Worm (Caenorhabditis elegans): ENCODE data around the gene W10G6.6.

The W10G6.6 gene

DNA sequence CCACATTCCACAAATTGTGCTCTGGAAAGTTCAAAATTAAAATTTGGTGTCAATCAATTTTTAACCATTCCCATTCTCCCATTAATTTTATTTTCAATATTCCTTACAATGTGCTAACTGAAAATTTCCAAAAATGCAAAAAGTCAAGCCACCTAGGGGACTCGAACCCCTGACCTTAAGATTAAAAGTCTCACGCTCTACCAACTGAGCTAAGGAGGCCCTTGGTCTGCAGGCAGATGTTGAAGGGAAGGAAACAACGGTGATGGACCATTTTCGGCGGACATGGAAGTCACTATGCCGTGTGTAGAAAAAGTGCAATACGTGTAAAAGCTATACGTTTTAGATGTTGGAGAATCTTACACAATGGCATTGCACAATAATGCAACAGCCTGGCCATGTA, 32.8 kb downstream of the W10G6.6 start (continued):
- TF ChIP-seq snpc-1.3 (tag; optimal IDR thresholded peaks at IDR 0.05; ENCODE audit: insufficient read depth) (no peak), F39B2.1 (GFP tag; IDR thresholded peaks at IDR 0.05) (no peak), dox-1 (GFP tag; IDR thresholded peaks at IDR 0.05) (0 out of 2 replicates have a peak, but pooled peaks have one; percentile 14), lsy-27 (tag; optimal IDR thresholded peaks at IDR 0.05; ENCODE audit: borderline replicate concordance, insufficient read depth) (no peak), snpc-3.4 (tag; optimal IDR thresholded peaks at IDR 0.05) (no peak), ztf-25 (GFP tag; IDR thresholded peaks at IDR 0.05) (0 out of 2 replicates have a peak, but pooled peaks have one; percentile 29), mcd-1 (GFP tag; IDR thresholded peaks at IDR 0.05) (no peak), nhr-120 (GFP tag; IDR thresholded peaks at IDR 0.05) (no peak), F23B12.7 (tag; optimal IDR thresholded peaks at IDR 0.05; ENCODE audit: insufficient read depth) (no peak), hmg-20 (GFP tag; IDR thresholded peaks at IDR 0.05) (no peak), efl-1 (GFP tag; optimal IDR thresholded peaks at IDR 0.05) (no peak), die-1 (tag; optimal IDR thresholded peaks at IDR 0.05) (peak; percentile 61), sea-2 (GFP tag; IDR thresholded peaks at IDR 0.05) (no peak), lin-40 (tag; optimal IDR thresholded peaks at IDR 0.05) (no peak), madf-10 (tag; optimal IDR thresholded peaks at IDR 0.05) (no peak), ztf-22 (GFP tag; optimal IDR thresholded peaks at IDR 0.05) (no peak), Y95B8A.8 (GFP tag; IDR thresholded peaks at IDR 0.05) (no peak), sptf-2 (GFP tag; optimal IDR thresholded peaks at IDR 0.05) (no peak), mes-4 (tag; optimal IDR thresholded peaks at IDR 0.05) (no peak), cebp-1 (GFP tag; IDR thresholded peaks at IDR 0.05) (no peak), cebp-1 (tag; optimal IDR thresholded peaks at IDR 0.05) (no peak), F57A8.1 (GFP tag; optimal IDR thresholded peaks at IDR 0.05) (no peak), cebp-2 (GFP tag; IDR thresholded peaks at IDR 0.05) (no peak), hlh-26 (GFP tag; conservative IDR thresholded peaks at IDR 0.05) (no peak), hsf-1 (GFP tag; IDR thresholded peaks at IDR 0.05) (peak; percentile 31; the same call in 1 of the 2 replicates), mxl-1 (tag; optimal IDR thresholded peaks at IDR 0.05) (peak; percentile 3), rcor-1 (GFP tag; IDR thresholded peaks at IDR 0.05) (0 out of 2 replicates have a peak, but pooled peaks have one; percentile 24), chd-7 (tag; optimal IDR thresholded peaks at IDR 0.05) (no peak), nhr-179 (tag; optimal IDR thresholded peaks at IDR 0.05) (no peak), Y67H2A.10 (GFP tag; conservative IDR thresholded peaks at IDR 0.05) (no peak), unc-62 (GFP tag; optimal IDR thresholded peaks at IDR 0.05) (no peak), unc-130 (GFP tag; optimal IDR thresholded peaks at IDR 0.05) (no peak), xnd-1 (tag; optimal IDR thresholded peaks at IDR 0.05) (no peak), repo-1 (tag; optimal IDR thresholded peaks at IDR 0.05) (no peak), ceh-100 (GFP tag; IDR thresholded peaks at IDR 0.05) (no peak), T26A5.8 (tag; optimal IDR thresholded peaks at IDR 0.05) (no peak), let-526 (GFP tag; IDR thresholded peaks at IDR 0.05) (no peak), gei-17 (GFP tag; optimal IDR thresholded peaks at IDR 0.05) (no peak), ama-1 (optimal IDR thresholded peaks at IDR 0.05) (no peak), ama-1 (GFP tag; optimal IDR thresholded peaks at IDR 0.05) (peak in 1 of 2 experiments; percentile 20), dpff-1 (tag; optimal IDR thresholded peaks at IDR 0.05) (no peak), lin-26 (GFP tag; IDR thresholded peaks at IDR 0.05) (peak; percentile 80), atf-7 (tag; optimal IDR thresholded peaks at IDR 0.05) (no peak), nhr-27 (tag; optimal IDR thresholded peaks at IDR 0.05) (no peak), let-607 (tag; optimal IDR thresholded peaks at IDR 0.05) (no peak), F37B4.10 (GFP tag; IDR thresholded peaks at IDR 0.05) (no peak), ztf-18 (tag; optimal IDR thresholded peaks at IDR 0.05) (no peak), nfya-1 (tag; optimal IDR thresholded peaks at IDR 0.05; ENCODE audit: borderline replicate concordance, insufficient read depth) (no peak), ztf-6 (GFP tag; IDR thresholded peaks at IDR 0.05) (no peak), sdz-38 (tag; optimal IDR thresholded peaks at IDR 0.05) (no peak)
